Worm (Caenorhabditis elegans) whole organism, L4/young adult: ENCODE results near the gene mom-2.

ENCODE experiments used
- W03F9.2 ChIP-seq: fragments of 150-350 bp; optimal IDR thresholded peaks from 2 replicates; lab custom pipeline; 2014; ENCODE audit warnings: missing biosample characterization, missing genetic modification characterization
- dao-5 ChIP-seq: sonication (generic microtip); optimal IDR thresholded peaks from 2 replicates; lab custom pipeline; 2016; ENCODE audit warnings: missing genotype, missing genetic modification characterization, moderate library complexity, missing compliant biosample characterization
- him-1 ChIP-seq: sonication (generic microtip); optimal IDR thresholded peaks from 2 replicates; lab custom pipeline; 2016; ENCODE audit warnings: missing genotype, missing genetic modification reagents, missing genetic modification characterization, missing compliant biosample characterization

DNA sequence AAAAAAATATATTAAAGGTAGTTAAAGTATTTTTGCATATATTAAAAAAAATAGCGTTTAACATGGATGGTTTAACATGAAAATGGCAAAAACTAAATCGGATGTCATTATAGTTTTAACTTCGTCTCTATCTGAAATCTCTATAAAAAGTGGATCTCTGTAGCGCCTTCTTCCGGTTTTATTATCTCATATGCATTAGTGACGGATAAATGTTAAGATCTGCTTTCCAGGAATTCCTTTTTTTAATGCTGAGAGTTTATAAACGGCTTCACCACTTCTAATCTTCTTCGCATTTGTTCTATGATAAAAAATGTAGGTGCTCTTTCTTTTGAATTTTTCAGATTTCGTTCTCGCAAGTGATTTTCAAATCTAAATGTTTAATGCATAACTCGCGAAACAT lies 13.4 kb upstream of the mom-2 start:
- TF ChIP-seq dao-5 (tag; lab: Kevin White, UChicago) (no peak), him-1 (tag; lab: Kevin White, UChicago) (no peak), W03F9.2 (tag; lab: Kevin White, UChicago) (no peak)
